Worm (Caenorhabditis elegans): ENCODE measurements around the gene C25F9.10.

The C25F9.10 gene

DNA sequence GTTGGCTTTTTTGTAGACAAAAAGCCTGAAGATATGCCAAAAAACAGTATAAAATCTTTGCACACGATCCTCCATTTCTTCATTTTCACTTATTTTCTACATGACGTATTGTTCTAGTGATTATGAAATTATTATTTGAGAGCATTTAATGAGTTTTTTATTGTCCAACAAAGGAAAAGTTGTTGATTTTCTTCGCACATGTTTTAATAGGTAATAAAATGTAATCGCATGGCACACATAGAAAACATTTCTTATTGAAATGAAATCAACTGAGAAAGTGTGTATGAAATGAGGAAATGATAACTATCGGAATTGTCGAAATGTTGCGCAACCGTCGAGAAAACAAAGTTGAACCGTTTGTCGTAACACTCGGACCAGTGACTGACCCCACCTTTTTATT, 4.1 kb upstream of the C25F9.10 start:
- TF ChIP-seq mec-3 (tag; optimal IDR thresholded peaks at IDR 0.05; ENCODE audit: borderline replicate concordance) (no peak), pax-1 (tag; optimal IDR thresholded peaks at IDR 0.05) (no peak), tbx-7 (tag; optimal IDR thresholded peaks at IDR 0.05) (no peak), ceh-2 (tag; optimal IDR thresholded peaks at IDR 0.05) (no peak), nfya-1 (tag; optimal IDR thresholded peaks at IDR 0.05) (no peak), unc-55 (GFP tag; optimal IDR thresholded peaks at IDR 0.05) (no peak), pha-2 (tag; optimal IDR thresholded peaks at IDR 0.05) (no peak), npax-4 (tag; optimal IDR thresholded peaks at IDR 0.05) (no peak), hlh-13 (GFP tag; optimal IDR thresholded peaks at IDR 0.05) (no peak), gmeb-2 (tag; optimal IDR thresholded peaks at IDR 0.05) (no peak), che-1 (tag; optimal IDR thresholded peaks at IDR 0.05) (no peak), ceh-18 (tag; optimal IDR thresholded peaks at IDR 0.05) (no peak), pha-4 (tag; optimal IDR thresholded peaks at IDR 0.05) (no peak), ceh-22 (tag; optimal IDR thresholded peaks at IDR 0.05) (no peak), ztf-16 (tag; optimal IDR thresholded peaks at IDR 0.05) (no peak), nhr-11 (tag; optimal IDR thresholded peaks at IDR 0.05) (no peak), ceh-30 (tag; optimal IDR thresholded peaks at IDR 0.05) (no peak), ceh-34 (tag; optimal IDR thresholded peaks at IDR 0.05) (no peak), unc-86 (tag; optimal IDR thresholded peaks at IDR 0.05) (no peak)

- TF ChIP-seq ceh-18 (tag; optimal IDR thresholded peaks at IDR 0.05) (no peak), dmd-4 (tag; optimal IDR thresholded peaks at IDR 0.05; ENCODE audit: borderline replicate concordance) (no peak), sox-2 (GFP tag; IDR thresholded peaks at IDR 0.05) (no peak), ceh-6 (GFP tag; optimal IDR thresholded peaks at IDR 0.05) (no peak), sox-4 (tag; optimal IDR thresholded peaks at IDR 0.05) (no peak), K02D7.2 (tag; optimal IDR thresholded peaks at IDR 0.05) (no peak), nhr-232 (tag; optimal IDR thresholded peaks at IDR 0.05) (no peak), syd-9 (tag; optimal IDR thresholded peaks at IDR 0.05) (no peak), fkh-10 (GFP tag; optimal IDR thresholded peaks at IDR 0.05) (no peak), ceh-2 (tag; optimal IDR thresholded peaks at IDR 0.05) (no peak), pros-1 (tag; optimal IDR thresholded peaks at IDR 0.05) (no peak), unc-55 (GFP tag; optimal IDR thresholded peaks at IDR 0.05) (no peak), unc-42 (tag; optimal IDR thresholded peaks at IDR 0.05) (no peak), ttx-3 (tag; optimal IDR thresholded peaks at IDR 0.05) (no peak), fkh-6 (tag; optimal IDR thresholded peaks at IDR 0.05) (no peak)
Measured at ce11 chrV:19402855-19403254, 2.7 kb upstream of the C25F9.10 start, which contains the start of gene C25F9.12. TSS of gene C25F9.12 (minus strand) at chrV:19402955.

- TF ChIP-seq ceh-2 (tag; optimal IDR thresholded peaks at IDR 0.05) (no peak), ceh-22 (tag; optimal IDR thresholded peaks at IDR 0.05) (no peak), C38D4.7 (GFP tag; optimal IDR thresholded peaks at IDR 0.05) (no peak), fax-1 (tag; optimal IDR thresholded peaks at IDR 0.05) (no peak), elt-2 (tag; optimal IDR thresholded peaks at IDR 0.05) (no peak)
Measured at ce11 chrV:19403619-19404018, 1.9 kb upstream of the C25F9.10 start.

DNA sequence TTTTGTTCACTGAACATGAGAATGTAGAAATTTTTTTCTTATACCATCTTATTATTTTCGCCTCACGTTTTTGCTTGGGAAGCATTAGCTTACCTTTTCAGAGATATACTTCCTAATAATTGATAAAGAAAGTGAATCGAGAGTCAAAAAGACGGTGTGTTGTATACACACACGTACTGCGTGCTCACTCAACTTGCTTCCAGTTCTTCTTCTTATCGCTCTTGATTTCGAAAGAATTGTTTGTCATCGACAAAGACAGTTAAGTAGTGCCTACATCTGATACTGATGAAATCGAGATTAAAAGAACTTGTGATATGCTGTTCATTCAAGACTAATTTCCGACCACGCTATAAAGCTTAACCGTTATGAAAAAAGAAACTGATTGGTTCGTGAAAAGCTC, 5.1 kb downstream of the C25F9.10 start, which contains the start of gene C25F9.5:
TSS of gene C25F9.5 (minus strand) at position 195 of the 400 bp plus-strand sequence.
- TF ChIP-seq fkh-6 (tag; optimal IDR thresholded peaks at IDR 0.05) (no peak), syd-9 (tag; optimal IDR thresholded peaks at IDR 0.05) (no peak), hlh-8 (tag; optimal IDR thresholded peaks at IDR 0.05) (no peak), ceh-24 (tag; optimal IDR thresholded peaks at IDR 0.05) (no peak), K09A11.1 (tag; optimal IDR thresholded peaks at IDR 0.05; ENCODE audit: insufficient read depth) (no peak), ets-4 (tag; optimal IDR thresholded peaks at IDR 0.05) (no peak), madf-2 (tag; optimal IDR thresholded peaks at IDR 0.05) (no peak), unc-3 (GFP tag; conservative IDR thresholded peaks at IDR 0.05) (no peak), unc-3 (tag; optimal IDR thresholded peaks at IDR 0.05) (no peak), eyg-1 (tag; optimal IDR thresholded peaks at IDR 0.05) (no peak), elt-4 (tag; optimal IDR thresholded peaks at IDR 0.05) (no peak), npax-4 (tag; optimal IDR thresholded peaks at IDR 0.05) (no peak), ref-2 (tag; optimal IDR thresholded peaks at IDR 0.05) (no peak), pag-3 (tag; optimal IDR thresholded peaks at IDR 0.05; ENCODE audit: borderline replicate concordance) (no peak), dve-1 (tag; optimal IDR thresholded peaks at IDR 0.05) (no peak)
